Worm (Caenorhabditis elegans): ENCODE results near the gene Y32F6B.1.

DNA sequence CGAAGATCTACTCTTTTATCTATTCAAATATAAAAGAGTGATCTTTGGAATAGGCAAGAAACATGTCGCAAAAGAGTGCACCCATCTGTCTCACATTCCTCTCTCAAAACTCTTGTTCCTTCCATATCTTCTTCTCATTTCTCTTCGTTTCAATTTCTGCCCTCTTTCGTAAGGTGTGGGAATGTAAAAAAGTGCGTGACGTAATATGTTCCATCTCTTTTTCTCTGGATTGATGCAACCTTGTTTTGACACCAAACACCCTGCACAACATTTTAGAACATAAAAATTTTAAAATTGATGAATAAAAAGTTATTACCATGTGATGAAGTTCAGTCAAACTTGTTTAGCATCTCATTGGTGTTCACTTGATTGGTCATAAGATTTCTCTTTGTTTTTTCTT, 17.4 kb downstream of the Y32F6B.1 start:
- no peak for TF ChIP-seq him-1 (tag; optimal IDR thresholded peaks at IDR 0.05)
- no peak for TF ChIP-seq W03F9.2 (tag; optimal IDR thresholded peaks at IDR 0.05)
- TF ChIP-seq dao-5 (tag; optimal IDR thresholded peaks at IDR 0.05), result no peak

Data from whole organism, L4/young adult.